Worm (Caenorhabditis elegans): ENCODE data around the gene F46G11.4.

DNA sequence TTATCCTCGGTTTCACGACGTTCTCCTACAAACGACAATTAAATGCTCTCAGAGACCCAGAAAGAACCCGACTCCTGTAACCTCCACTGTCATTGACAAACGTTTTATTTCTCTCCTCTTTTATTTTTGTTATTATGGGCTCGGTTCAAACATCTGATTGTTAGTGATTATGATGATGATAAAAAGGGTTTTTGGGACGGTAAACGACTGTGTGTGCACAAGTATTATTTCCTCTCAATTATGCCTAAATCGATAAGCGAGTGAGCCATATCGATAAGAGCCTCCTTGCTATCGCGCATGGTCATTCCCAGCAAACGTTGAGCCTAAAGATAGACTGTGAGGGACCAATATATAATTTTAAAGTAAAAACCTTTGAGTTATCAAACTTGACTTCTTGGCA, 33.2 kb upstream of the F46G11.4 start:
- TF ChIP-seq nhr-11 (tag; optimal IDR thresholded peaks at IDR 0.05), result no peak
- no peak for TF ChIP-seq zag-1 (tag; optimal IDR thresholded peaks at IDR 0.05)
- TF ChIP-seq ceh-82 (tag; optimal IDR thresholded peaks at IDR 0.05), result no peak
- TF ChIP-seq nhr-76 (tag; optimal IDR thresholded peaks at IDR 0.05), result no peak
- TF ChIP-seq ZK546.5 (tag; optimal IDR thresholded peaks at IDR 0.05), result no peak
- TF ChIP-seq set-16 (GFP tag; IDR thresholded peaks at IDR 0.05), result no peak
- no peak for TF ChIP-seq lin-13 (GFP tag; optimal IDR thresholded peaks at IDR 0.05)
- TF ChIP-seq nhr-48 (tag; optimal IDR thresholded peaks at IDR 0.05), result no peak
- TF ChIP-seq R02D3.7 (tag; optimal IDR thresholded peaks at IDR 0.05), result no peak
- no peak for TF ChIP-seq egl-27 (tag; optimal IDR thresholded peaks at IDR 0.05)
- TF ChIP-seq lin-39 (tag; optimal IDR thresholded peaks at IDR 0.05), result no peak
- TF ChIP-seq pha-4 (GFP tag; IDR thresholded peaks at IDR 0.05), result no peak
- no peak for TF ChIP-seq pha-4 (tag; optimal IDR thresholded peaks at IDR 0.05)
- TF ChIP-seq ztf-7 (tag; optimal IDR thresholded peaks at IDR 0.05), result no peak
- TF ChIP-seq ztf-11 (tag; optimal IDR thresholded peaks at IDR 0.05), result no peak

Measured in whole organism, L4 larva.